Worm (Caenorhabditis elegans) whole organism, L1 larva: Measurements from ENCODE around the gene dpf-6.
A peak's percentile ranks its signal among the peaks of the same experiment; 100 is the strongest.

Experiments used
- C04F5.9 ChIP-seq: sonication (generic microtip); optimal IDR thresholded peaks from 2 replicates; lab custom pipeline; 2016; ENCODE audit warnings: missing genetic modification characterization, missing compliant biosample characterization
- C16A3.4 ChIP-seq: fragments of 150-350 bp; optimal IDR thresholded peaks from 2 replicates; lab custom pipeline; 2014; ENCODE audit warnings: missing biosample characterization, missing genetic modification characterization
- C34B4.2 ChIP-seq: sonication (generic microtip); optimal IDR thresholded peaks from 2 replicates; lab custom pipeline; 2017; ENCODE audit warnings: mild to moderate bottlenecking, missing genetic modification characterization, missing compliant biosample characterization
- F16B12.6 ChIP-seq: fragments of 150-350 bp; optimal IDR thresholded peaks from 2 replicates; lab custom pipeline; 2014; ENCODE audit warnings: missing biosample characterization, missing genetic modification characterization
- Y116A8C.19 ChIP-seq: sonication (generic microtip); optimal IDR thresholded peaks from 2 replicates; lab custom pipeline; 2016; ENCODE audit warnings: missing compliant biosample characterization, missing genetic modification characterization, borderline replicate concordance
- aha-1 ChIP-seq: fragments of 150-350 bp; optimal IDR thresholded peaks from 2 replicates; lab custom pipeline; 2014; ENCODE audit warnings: missing biosample characterization, missing genetic modification characterization
- alr-1 ChIP-seq: fragments of 200-800 bp; sonication (Bioruptor generic); optimal IDR thresholded peaks from 2 replicates; lab custom pipeline; 2018; ENCODE audit warnings: borderline replicate concordance, mild to moderate bottlenecking, missing genetic modification characterization, missing compliant biosample characterization
- ama-1 ChIP-seq: fragments of 150-350 bp; optimal IDR thresholded peaks from 2 replicates; lab custom pipeline; 2014
- blmp-1 ChIP-seq: fragments of 150-350 bp; optimal IDR thresholded peaks from 2 replicates; lab custom pipeline; 2014; ENCODE audit warnings: missing biosample characterization, missing genetic modification characterization
- ceh-63 ChIP-seq: fragments of 200-800 bp; sonication (Bioruptor generic); optimal IDR thresholded peaks from 2 replicates; lab custom pipeline; 2018; ENCODE audit warnings: mild to moderate bottlenecking, missing genetic modification characterization, missing compliant biosample characterization
- ceh-82 ChIP-seq, 3 experiments: fragments of 150-350 bp in 1 of 3; sonication (generic microtip) in 2 of 3; optimal IDR thresholded peaks; 2 replicates each; lab custom pipeline; 2014 to 2017; ENCODE audit warnings: missing biosample characterization in 3 of 3, missing genetic modification characterization in 3 of 3
- ceh-88 ChIP-seq: fragments of 200-800 bp; sonication (Bioruptor generic); IDR thresholded peaks from 2 replicates; pipeline ENCODE4 v1.3.6; 2022; ENCODE audit warnings: missing genetic modification characterization, missing compliant biosample characterization
- ceh-90 ChIP-seq: sonication (generic microtip); optimal IDR thresholded peaks from 2 replicates; lab custom pipeline; 2016; ENCODE audit warnings: missing genetic modification characterization, missing compliant biosample characterization
- ces-1 ChIP-seq: fragments of 150-350 bp; optimal IDR thresholded peaks from 2 replicates; lab custom pipeline; 2014; ENCODE audit warnings: missing biosample characterization, missing genetic modification reagents, missing genetic modification characterization
- efl-1 ChIP-seq, 4 experiments: fragments of 150-350 bp; optimal IDR thresholded peaks in 3 of 4; peaks in 1 of 4; 1 replicate in 1 of 4; 2 replicates in 3 of 4; lab custom pipeline; 2014; ENCODE audit warnings: missing biosample characterization in 2 of 4, missing genetic modification characterization in 2 of 4, missing genetic modification reagents in 2 of 4
- egl-13 ChIP-seq: sonication (generic microtip); optimal IDR thresholded peaks from 2 replicates; lab custom pipeline; 2016; ENCODE audit warnings: missing genotype, missing genetic modification reagents, missing genetic modification characterization, missing compliant biosample characterization
- elt-2 ChIP-seq: sonication (generic microtip); optimal IDR thresholded peaks from 2 replicates; lab custom pipeline; 2016; ENCODE audit warnings: missing genetic modification characterization, mild to moderate bottlenecking, inconsistent platforms, missing compliant biosample characterization, missing genetic modification reagents
- ets-5 ChIP-seq: fragments of 200-800 bp; sonication (Bioruptor generic); IDR thresholded peaks from 2 replicates; pipeline ENCODE4 v1.3.6; 2022; ENCODE audit warnings: missing genetic modification characterization, missing compliant biosample characterization
- fkh-4 ChIP-seq: sonication (generic microtip); optimal IDR thresholded peaks from 2 replicates; lab custom pipeline; 2016; ENCODE audit warnings: missing compliant biosample characterization, missing genetic modification characterization, borderline replicate concordance
- hlh-4 ChIP-seq: sonication (generic microtip); optimal IDR thresholded peaks from 2 replicates; lab custom pipeline; 2016; ENCODE audit warnings: mild to moderate bottlenecking, missing genetic modification characterization, missing compliant biosample characterization
- hpl-2 ChIP-seq: fragments of 150-350 bp; optimal IDR thresholded peaks from 2 replicates; lab custom pipeline; 2014; ENCODE audit warnings: missing biosample characterization, missing genetic modification reagents, missing genetic modification characterization
- irx-1 ChIP-seq: sonication (generic microtip); optimal IDR thresholded peaks from 2 replicates; lab custom pipeline; 2016; ENCODE audit warnings: missing genetic modification characterization, missing compliant biosample characterization
- isw-1 ChIP-seq: fragments of 200-800 bp; sonication (Bioruptor generic); IDR thresholded peaks from 2 replicates; pipeline ENCODE4 v1.3.6; 2022; ENCODE audit warnings: missing genetic modification characterization, missing compliant biosample characterization
- lin-14 ChIP-seq: fragments of 200-800 bp; sonication (Bioruptor generic); optimal IDR thresholded peaks from 2 replicates; lab custom pipeline; 2018; ENCODE audit warnings: mild to moderate bottlenecking, missing genetic modification characterization, moderate library complexity, missing compliant biosample characterization
- lsy-2 ChIP-seq, 2 experiments: fragments of 150-350 bp; optimal IDR thresholded peaks; 2 replicates each; lab custom pipeline; 2014; ENCODE audit warnings: missing biosample characterization in 2 of 2, missing genetic modification characterization in 2 of 2
- mab-9 ChIP-seq: fragments of 200-800 bp; sonication (Bioruptor generic); IDR thresholded peaks from 2 replicates; pipeline ENCODE4 v1.3.6; 2022; ENCODE audit warnings: missing genetic modification reagents, missing genetic modification characterization, missing compliant biosample characterization
- mep-1 ChIP-seq: fragments of 150-350 bp; optimal IDR thresholded peaks from 2 replicates; lab custom pipeline; 2014; ENCODE audit warnings: missing biosample characterization, missing genetic modification characterization
- nhr-12 ChIP-seq: sonication (generic microtip); optimal IDR thresholded peaks from 2 replicates; lab custom pipeline; 2017; ENCODE audit warnings: missing biosample characterization, missing genetic modification characterization
- nhr-20 ChIP-seq: sonication (generic microtip); optimal IDR thresholded peaks from 2 replicates; lab custom pipeline; 2016; ENCODE audit warnings: mild to moderate bottlenecking, missing genetic modification characterization, missing compliant biosample characterization
- nhr-77 ChIP-seq: fragments of 150-350 bp; optimal IDR thresholded peaks from 2 replicates; lab custom pipeline; 2014; ENCODE audit warnings: missing biosample characterization, missing genetic modification characterization
- nhr-84 ChIP-seq: sonication (generic microtip); optimal IDR thresholded peaks from 2 replicates; lab custom pipeline; 2017; ENCODE audit warnings: missing biosample characterization, missing genetic modification characterization
- nhr-85 ChIP-seq: sonication (generic microtip); peaks from one replicate; lab custom pipeline; 2016; ENCODE audit warnings: missing genetic modification characterization, inconsistent platforms, missing compliant biosample characterization
- pag-3 ChIP-seq: sonication (generic microtip); optimal IDR thresholded peaks from 2 replicates; lab custom pipeline; 2017; ENCODE audit warnings: missing genetic modification characterization, mild to moderate bottlenecking, missing compliant biosample characterization, antibody characterized with exemption, borderline replicate concordance; ENCODE audit not compliant: insufficient read depth
- pqm-1 ChIP-seq: sonication (generic microtip); optimal IDR thresholded peaks from 3 replicates; lab custom pipeline; 2017; ENCODE audit warnings: missing biosample characterization, missing genetic modification characterization
- rnt-1 ChIP-seq: sonication (generic microtip); optimal IDR thresholded peaks from 2 replicates; lab custom pipeline; 2016; ENCODE audit warnings: mild to moderate bottlenecking, missing genetic modification characterization, moderate library complexity, missing compliant biosample characterization
- skn-1 ChIP-seq: fragments of 150-350 bp; optimal IDR thresholded peaks from 2 replicates; lab custom pipeline; 2014; ENCODE audit warnings: missing biosample characterization, missing genetic modification characterization
- snpc-4 ChIP-seq: fragments of 150-350 bp; optimal IDR thresholded peaks from 2 replicates; lab custom pipeline; 2014; ENCODE audit warnings: missing biosample characterization, missing genetic modification characterization
- snu-23 ChIP-seq: sonication (generic microtip); optimal IDR thresholded peaks from 2 replicates; lab custom pipeline; 2016; ENCODE audit warnings: missing genetic modification characterization, missing compliant biosample characterization
- sox-4 ChIP-seq: sonication (generic microtip); optimal IDR thresholded peaks from 2 replicates; lab custom pipeline; 2016; ENCODE audit warnings: missing genetic modification characterization, missing compliant biosample characterization
- sptf-1 ChIP-seq: fragments of 150-350 bp; optimal IDR thresholded peaks from 2 replicates; lab custom pipeline; 2014; ENCODE audit warnings: missing biosample characterization, missing genetic modification characterization
- tbx-2 ChIP-seq: sonication (generic microtip); optimal IDR thresholded peaks from 2 replicates; lab custom pipeline; 2016; ENCODE audit warnings: missing genetic modification characterization, missing compliant biosample characterization
- tlp-1 ChIP-seq: fragments of 150-350 bp; optimal IDR thresholded peaks from 2 replicates; lab custom pipeline; 2014; ENCODE audit warnings: missing biosample characterization, missing genetic modification characterization
- vab-15 ChIP-seq: sonication (generic microtip); optimal IDR thresholded peaks from 2 replicates; lab custom pipeline; 2017; ENCODE audit warnings: missing genotype, mild to moderate bottlenecking, missing genetic modification characterization, missing compliant biosample characterization
- ztf-11 ChIP-seq, 2 experiments: sonication (generic microtip); optimal IDR thresholded peaks; 2 replicates each; lab custom pipeline; 2016 to 2017; ENCODE audit warnings: missing genetic modification characterization in 2 of 2, missing biosample characterization in 1 of 2, missing compliant biosample characterization in 1 of 2

The dpf-6 gene

DNA sequence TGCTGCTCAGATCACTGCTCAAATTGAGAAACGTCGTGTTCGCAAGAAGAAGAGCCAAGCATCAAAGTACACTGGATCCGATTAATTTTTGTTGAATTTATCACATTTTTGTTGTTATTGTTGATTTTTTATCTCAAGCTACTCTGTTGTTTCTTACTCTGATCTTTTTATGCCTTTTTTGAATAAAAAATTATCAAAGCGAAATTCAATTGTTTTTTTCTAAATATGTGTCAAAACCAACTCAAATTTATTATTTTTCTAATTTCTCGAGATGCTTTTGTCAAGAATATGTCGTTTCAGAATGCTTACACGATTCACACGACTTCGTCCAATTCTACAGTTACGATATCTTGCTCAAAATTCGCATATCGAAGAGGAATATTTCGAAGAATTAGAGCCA is 9.4 kb downstream of the dpf-6 start, which contains the start of gene K12H4.2:
TSS of gene K12H4.2 (plus strand) at position 301 of the 400 bp plus-strand sequence.
- TF ChIP-seq lsy-2 (tag; optimal IDR thresholded peaks at IDR 0.05; lab: Kevin White, UChicago), result no peak
- no peak for TF ChIP-seq efl-1 (optimal IDR thresholded peaks at IDR 0.05; lab: Kevin White, UChicago)
- TF ChIP-seq efl-1 (GFP tag; optimal IDR thresholded peaks at IDR 0.05 in 1 of 2; lab: Kevin White, UChicago), result peak in 1 of 2 experiments; percentile 12
- TF ChIP-seq ceh-82 (tag; optimal IDR thresholded peaks at IDR 0.05; lab: Kevin White, UChicago), result no peak
- no peak for TF ChIP-seq snu-23 (GFP tag; lab: Kevin White, UChicago)

DNA sequence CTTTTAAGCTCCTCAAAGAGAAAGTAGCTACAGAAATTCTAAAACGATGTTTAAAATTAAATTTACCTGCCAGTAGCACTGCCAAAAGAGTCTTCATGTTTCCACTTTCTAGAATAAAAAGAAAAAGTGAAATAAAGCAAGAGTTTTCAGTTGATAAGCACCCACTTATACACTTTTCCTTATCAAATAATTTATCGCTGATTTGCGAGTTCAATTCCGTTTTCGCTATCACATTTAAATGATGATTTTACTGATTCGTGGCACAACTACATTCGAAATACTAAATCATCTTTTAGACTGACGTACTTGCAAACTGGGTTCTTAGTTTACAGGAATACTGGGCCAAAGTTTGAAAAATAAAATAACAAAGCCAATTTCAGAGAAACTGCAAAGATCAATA is 12.9 kb downstream of the dpf-6 start, which contains the start of gene K12H4.7:
TSS of gene K12H4.7 (minus strand) at position 138 of the 400 bp plus-strand sequence.
- TF ChIP-seq elt-2 (tag; lab: Kevin White, UChicago) (peak; percentile 74), pqm-1 (tag; lab: Kevin White, UChicago) (peak; percentile 74), nhr-84 (tag; lab: Kevin White, UChicago) (no peak), tlp-1 (tag; lab: Kevin White, UChicago) (peak; percentile 51), efl-1 (optimal IDR thresholded peaks at IDR 0.05; lab: Kevin White, UChicago) (no peak), efl-1 (GFP tag; optimal IDR thresholded peaks at IDR 0.05 in 1 of 2; lab: Kevin White, UChicago) (peak in 1 of 2 experiments; percentile 61), ceh-88 (GFP tag; lab: Robert Waterston, UW) (no peak), sox-4 (no peak)

DNA sequence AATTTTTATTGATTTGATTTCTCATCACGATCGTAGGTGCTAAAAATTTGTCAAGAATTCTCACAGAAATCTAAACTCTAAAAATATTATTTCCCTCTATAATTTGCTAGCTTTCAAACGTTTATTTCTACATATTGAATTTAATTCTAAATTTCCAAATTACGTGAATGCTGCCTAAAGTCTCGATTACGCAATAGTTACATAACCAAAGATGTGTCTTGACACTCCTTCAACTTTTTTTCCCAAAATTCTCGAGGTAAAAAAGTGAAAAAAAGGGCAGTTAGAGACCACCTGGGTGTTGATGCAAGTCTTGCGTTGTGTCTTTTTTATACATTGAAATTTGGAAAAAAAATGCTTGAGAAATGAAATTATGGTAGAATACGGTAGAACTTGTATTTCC is 13.8 kb downstream of the dpf-6 start:
- TF ChIP-seq sptf-1 (tag; lab: Kevin White, UChicago) (no peak), C04F5.9 (tag; lab: Kevin White, UChicago) (no peak), alr-1 (tag; lab: Kevin White, UChicago) (no peak), hpl-2 (GFP tag; lab: Kevin White, UChicago) (no peak), fkh-4 (tag; lab: Kevin White, UChicago) (no peak), tbx-2 (tag; lab: Kevin White, UChicago) (no peak), isw-1 (GFP tag; lab: Robert Waterston, UW) (no peak), mab-9 (no peak), lin-14 (GFP tag; lab: Kevin White, UChicago) (no peak), ets-5 (no peak), ceh-63 (GFP tag; lab: Kevin White, UChicago) (no peak), skn-1 (no peak), hlh-4 (tag; lab: Kevin White, UChicago) (no peak), nhr-12 (tag; lab: Kevin White, UChicago) (no peak), ceh-90 (tag; lab: Kevin White, UChicago) (no peak), nhr-77 (tag; lab: Kevin White, UChicago) (no peak), vab-15 (tag; lab: Kevin White, UChicago) (no peak), Y116A8C.19 (tag; lab: Kevin White, UChicago) (no peak)

DNA sequence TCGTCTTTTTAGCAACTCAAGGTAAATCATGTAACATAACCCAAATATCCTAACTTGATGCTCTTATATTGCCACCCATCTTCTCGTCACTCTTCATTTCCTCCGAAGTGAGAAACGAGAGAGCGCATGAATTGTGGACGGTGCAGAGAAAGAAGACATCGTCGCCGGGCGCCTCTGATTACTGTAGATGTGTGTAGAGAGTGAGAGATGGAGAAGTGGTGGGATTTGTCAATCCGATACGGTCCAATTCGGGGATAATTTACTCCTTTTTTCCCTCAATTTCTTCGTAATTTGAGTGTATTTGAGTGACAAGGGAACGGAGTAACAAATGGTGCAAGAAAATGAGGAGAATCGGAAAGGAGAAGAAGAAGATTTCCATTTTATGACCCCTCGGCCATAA is 23.1 kb downstream of the dpf-6 start:
- TF ChIP-seq nhr-85, result no peak
- no peak for TF ChIP-seq ztf-11 (tag; optimal IDR thresholded peaks at IDR 0.05; lab: Kevin White, UChicago)
- no peak for TF ChIP-seq skn-1
- no peak for TF ChIP-seq ama-1 (lab: Kevin White, UChicago)
- peak in 1 of 2 experiments; percentile 16 for TF ChIP-seq lsy-2 (tag; optimal IDR thresholded peaks at IDR 0.05; lab: Kevin White, UChicago)
- peak; percentile 8 for TF ChIP-seq blmp-1
- TF ChIP-seq, all 84 proteins: peak for 2

DNA sequence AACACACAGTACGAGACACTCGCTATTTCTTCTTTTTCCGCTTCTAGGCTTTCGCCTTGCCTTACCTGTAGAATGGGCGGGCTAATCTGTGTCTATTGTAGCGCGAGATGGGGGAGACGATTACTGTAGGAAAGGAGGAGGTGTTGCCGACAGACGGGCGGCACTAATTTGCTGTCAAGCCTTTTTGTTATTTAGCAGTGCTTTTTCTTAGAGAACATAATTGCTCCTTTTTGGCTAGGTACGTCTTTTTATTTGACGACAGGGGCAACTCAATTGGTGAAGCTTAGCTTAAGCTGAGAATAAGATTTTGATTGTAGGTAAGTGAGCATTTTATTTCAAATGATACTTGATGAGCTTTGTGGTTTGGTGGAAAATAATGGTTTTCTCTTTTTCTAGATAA is 25.6 kb downstream of the dpf-6 start:
- TF ChIP-seq pag-3 (no peak), nhr-12 (tag; lab: Kevin White, UChicago) (no peak), efl-1 (optimal IDR thresholded peaks at IDR 0.05; lab: Kevin White, UChicago) (no peak), efl-1 (GFP tag; optimal IDR thresholded peaks at IDR 0.05 in 1 of 2; lab: Kevin White, UChicago) (no peak), sox-4 (no peak), snpc-4 (no peak), F16B12.6 (no peak), mep-1 (no peak), C16A3.4 (tag; lab: Kevin White, UChicago) (no peak), nhr-20 (tag; lab: Kevin White, UChicago) (no peak), ces-1 (GFP tag; lab: Kevin White, UChicago) (no peak), C34B4.2 (tag; lab: Kevin White, UChicago) (no peak), egl-13 (tag; lab: Kevin White, UChicago) (no peak), vab-15 (tag; lab: Kevin White, UChicago) (no peak), rnt-1 (tag; lab: Kevin White, UChicago) (no peak), irx-1 (no peak), aha-1 (tag; lab: Kevin White, UChicago) (no peak), pqm-1 (tag; lab: Kevin White, UChicago) (no peak)
